Worm (Caenorhabditis elegans) whole organism, mixed stage, embryonic: Measurements from ENCODE around the gene srbc-31.

Source experiments
- blmp-1 ChIP-seq: fragments of 150-350 bp; optimal IDR thresholded peaks from 2 replicates; lab custom pipeline; 2014; ENCODE audit warnings: missing biosample characterization, missing genetic modification characterization
- cnd-1 ChIP-seq: fragments of 200-800 bp; sonication (Bioruptor generic); optimal IDR thresholded peaks from 2 replicates; lab custom pipeline; 2018; ENCODE audit warnings: mild to moderate bottlenecking, missing genetic modification characterization, missing compliant biosample characterization
- elt-3 ChIP-seq: fragments of 150-350 bp; optimal IDR thresholded peaks from 2 replicates; lab custom pipeline; 2014; ENCODE audit warnings: missing biosample characterization, missing genetic modification characterization
- nhr-237 ChIP-seq: fragments of 150-350 bp; optimal IDR thresholded peaks from 2 replicates; lab custom pipeline; 2014; ENCODE audit warnings: missing biosample characterization, missing genetic modification characterization
- nhr-28 ChIP-seq: fragments of 150-350 bp; optimal IDR thresholded peaks from 2 replicates; lab custom pipeline; 2014; ENCODE audit warnings: missing biosample characterization, missing genetic modification characterization
- nhr-76 ChIP-seq: sonication (generic microtip); optimal IDR thresholded peaks from 2 replicates; lab custom pipeline; 2017; ENCODE audit warnings: missing biosample characterization, missing genetic modification characterization
- pha-4 ChIP-seq: fragments of 150-350 bp; optimal IDR thresholded peaks from 2 replicates; lab custom pipeline; 2018; ENCODE audit warnings: missing biosample characterization, missing genetic modification reagents, missing genetic modification characterization
- unc-62 ChIP-seq: fragments of 150-350 bp; optimal IDR thresholded peaks from 2 replicates; lab custom pipeline; 2014; ENCODE audit warnings: missing biosample characterization, missing genetic modification reagents, missing genetic modification characterization
- ztf-11 ChIP-seq: fragments of 150-350 bp; optimal IDR thresholded peaks from 2 replicates; lab custom pipeline; 2014; ENCODE audit warnings: missing biosample characterization, missing genetic modification characterization

- TF ChIP-seq blmp-1 (tag; lab: Kevin White, UChicago) (no peak), pha-4 (tag; lab: Kevin White, UChicago) (no peak), elt-3 (tag; lab: Kevin White, UChicago) (no peak), cnd-1 (tag; lab: Kevin White, UChicago) (no peak), nhr-237 (no peak), nhr-76 (no peak), ztf-11 (tag; lab: Kevin White, UChicago) (no peak), nhr-28 (tag; lab: Kevin White, UChicago) (no peak), unc-62 (GFP tag; lab: Kevin White, UChicago) (no peak)
Observed at ce11 chrV:3490435-3490834, 13.0 kb upstream of the srbc-31 start, which contains the start of gene srbc-36.
